Worm (Caenorhabditis elegans): ENCODE measurements around the gene R07B7.2.

Gene R07B7.2

ce11 chrV:12082932-12083331 lies 23.4 kb upstream of the R07B7.2 start, which contains the start of gene R07B7.10:
Gene R07B7.10 (plus strand): TSS chrV:12083216.
- TF ChIP-seq snpc-4 (tag; optimal IDR thresholded peaks at IDR 0.05) (no peak), blmp-1 (tag; optimal IDR thresholded peaks at IDR 0.05; ENCODE audit: insufficient read depth) (no peak), sma-9 (GFP tag; optimal IDR thresholded peaks at IDR 0.05) (peak; percentile 0), sma-9 (tag; optimal IDR thresholded peaks at IDR 0.05) (no peak), crh-2 (tag; optimal IDR thresholded peaks at IDR 0.05) (peak; percentile 12)

DNA sequence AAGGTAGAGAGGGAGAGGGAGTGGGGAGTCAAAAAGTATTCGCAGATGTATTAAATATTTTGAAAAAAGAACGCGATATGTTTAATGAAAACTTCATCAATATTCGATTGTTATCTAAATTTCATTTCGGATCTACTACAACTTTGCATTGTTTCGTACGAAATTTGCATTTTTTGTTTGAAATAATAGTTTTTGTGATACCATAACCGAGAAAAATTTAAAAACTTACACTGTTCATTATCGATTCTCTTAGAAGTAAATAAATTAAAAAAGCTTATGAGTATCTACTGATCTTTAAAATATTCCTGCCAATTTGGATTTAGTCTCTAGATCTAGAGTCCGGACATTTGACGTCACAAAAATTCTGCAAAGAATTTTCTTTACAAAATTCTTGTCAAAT lies 20.7 kb upstream of the R07B7.2 start, which contains the start of gene R07B7.9:
Gene R07B7.9, minus strand, starts transcription at position 101 of the 400 bp plus-strand sequence.
- no peak for TF ChIP-seq sma-3 (GFP tag; optimal IDR thresholded peaks at IDR 0.05)
- no peak for TF ChIP-seq skn-1 (tag; optimal IDR thresholded peaks at IDR 0.05)
- no peak for TF ChIP-seq nhr-6 (tag; optimal IDR thresholded peaks at IDR 0.05)
- TF ChIP-seq lin-39 (tag; optimal IDR thresholded peaks at IDR 0.05): no peak
- no peak for TF ChIP-seq nhr-10 (tag; optimal IDR thresholded peaks at IDR 0.05)
- no peak for TF ChIP-seq crh-2 (tag; optimal IDR thresholded peaks at IDR 0.05)
- TF ChIP-seq nhr-77 (tag; optimal IDR thresholded peaks at IDR 0.05): no peak

DNA sequence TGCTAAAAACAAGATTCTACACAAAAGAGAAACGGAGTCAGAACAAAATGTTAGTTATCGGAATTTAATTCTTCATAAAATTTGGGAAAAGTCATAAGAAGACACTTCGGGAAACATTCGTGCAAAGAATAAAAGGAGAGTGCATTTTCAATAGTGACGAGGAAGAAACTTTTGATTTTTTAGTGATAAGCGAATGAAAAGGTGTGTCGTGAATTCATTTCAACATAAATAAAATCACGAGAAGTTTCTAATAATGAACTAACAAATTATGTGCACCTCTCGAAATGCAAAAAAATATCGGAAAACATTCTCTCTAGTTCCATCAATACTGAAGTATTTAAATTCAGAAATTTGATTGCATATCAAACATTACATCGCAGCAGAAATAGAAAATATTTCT lies 16.4 kb upstream of the R07B7.2 start:
- no peak for TF ChIP-seq zag-1 (tag; optimal IDR thresholded peaks at IDR 0.05)
- no peak for TF ChIP-seq ceh-82 (tag; optimal IDR thresholded peaks at IDR 0.05)
- TF ChIP-seq elt-3 (tag; optimal IDR thresholded peaks at IDR 0.05): no peak
- no peak for TF ChIP-seq nhr-21 (tag; optimal IDR thresholded peaks at IDR 0.05)
- no peak for TF ChIP-seq Y55F3AM.14 (GFP tag; optimal IDR thresholded peaks at IDR 0.05)
- TF ChIP-seq mdl-1 (tag; optimal IDR thresholded peaks at IDR 0.05): no peak
- no peak for TF ChIP-seq nhr-77 (tag; optimal IDR thresholded peaks at IDR 0.05)
- no peak for TF ChIP-seq egl-27 (tag; optimal IDR thresholded peaks at IDR 0.05)
- no peak for TF ChIP-seq R02D3.7 (tag; optimal IDR thresholded peaks at IDR 0.05)
- TF ChIP-seq unc-55 (GFP tag; optimal IDR thresholded peaks at IDR 0.05): no peak
- no peak for TF ChIP-seq ama-1 (optimal IDR thresholded peaks at IDR 0.05)
- TF ChIP-seq skn-1 (tag; optimal IDR thresholded peaks at IDR 0.05): peak; percentile 40
- no peak for TF ChIP-seq ZK546.5 (tag; optimal IDR thresholded peaks at IDR 0.05)
- no peak for TF ChIP-seq nhr-10 (tag; optimal IDR thresholded peaks at IDR 0.05)
- no peak for TF ChIP-seq sma-3 (GFP tag; optimal IDR thresholded peaks at IDR 0.05)
- no peak for TF ChIP-seq nhr-6 (tag; optimal IDR thresholded peaks at IDR 0.05)
- TF ChIP-seq lin-11 (tag; optimal IDR thresholded peaks at IDR 0.05): no peak
- no peak for TF ChIP-seq F13H6.1 (tag; optimal IDR thresholded peaks at IDR 0.05)
- no peak for TF ChIP-seq ztf-11 (tag; optimal IDR thresholded peaks at IDR 0.05)
- TF ChIP-seq nhr-237 (tag; optimal IDR thresholded peaks at IDR 0.05): no peak
- no peak for TF ChIP-seq alr-1 (tag; optimal IDR thresholded peaks at IDR 0.05)
- peak; percentile 56 for TF ChIP-seq fos-1 (tag; optimal IDR thresholded peaks at IDR 0.05)
- TF ChIP-seq gmeb-1 (tag; optimal IDR thresholded peaks at IDR 0.05): peak; percentile 20
- no peak for TF ChIP-seq aly-2 (tag; optimal IDR thresholded peaks at IDR 0.05)
- no peak for TF ChIP-seq sem-4 (tag; optimal IDR thresholded peaks at IDR 0.05)
- TF ChIP-seq ztf-1 (GFP tag; conservative IDR thresholded peaks at IDR 0.05): no peak
- peak; percentile 0 for TF ChIP-seq crh-2 (tag; optimal IDR thresholded peaks at IDR 0.05)
- TF ChIP-seq sma-9 (GFP tag; optimal IDR thresholded peaks at IDR 0.05): no peak
- no peak for TF ChIP-seq sma-9 (tag; optimal IDR thresholded peaks at IDR 0.05)
- TF ChIP-seq unc-39 (tag; optimal IDR thresholded peaks at IDR 0.05): no peak
- TF ChIP-seq lin-39 (tag; optimal IDR thresholded peaks at IDR 0.05): no peak
- TF ChIP-seq blmp-1 (tag; optimal IDR thresholded peaks at IDR 0.05; ENCODE audit: insufficient read depth): no peak

- no peak for TF ChIP-seq lin-11 (tag; optimal IDR thresholded peaks at IDR 0.05)
These were observed 15.3 kb upstream of the R07B7.2 start, which contains the start of gene R07B7.6 for ce11 chrV:12074886-12075285. Gene R07B7.6 (minus strand): TSS chrV:12074986.

DNA sequence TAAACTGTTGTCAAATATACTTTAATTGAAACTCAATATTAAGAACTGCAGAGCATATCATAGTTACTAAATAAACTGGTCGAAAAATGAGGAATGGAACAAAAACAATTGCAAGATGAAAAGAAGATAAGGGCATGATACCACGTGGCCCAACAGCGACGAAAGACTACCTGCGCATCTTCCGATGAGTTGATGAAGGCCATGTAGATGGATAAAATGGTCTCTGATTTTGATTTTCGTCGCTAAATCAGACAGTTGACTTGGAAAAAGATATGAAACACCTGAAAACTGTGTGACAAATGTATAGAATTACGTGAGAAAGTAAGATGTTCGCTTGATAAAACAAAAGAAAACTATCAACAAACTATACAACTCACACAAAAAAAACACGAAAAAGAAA lies 11.9 kb upstream of the R07B7.2 start:
- TF ChIP-seq ceh-16 (tag; optimal IDR thresholded peaks at IDR 0.05) (no peak), ceh-82 (tag; optimal IDR thresholded peaks at IDR 0.05) (no peak), ztf-11 (tag; optimal IDR thresholded peaks at IDR 0.05) (no peak), nhr-23 (tag; optimal IDR thresholded peaks at IDR 0.05) (no peak), C34F6.9 (tag; optimal IDR thresholded peaks at IDR 0.05) (no peak), ama-1 (optimal IDR thresholded peaks at IDR 0.05) (no peak), peb-1 (tag; optimal IDR thresholded peaks at IDR 0.05) (no peak), unc-55 (GFP tag; optimal IDR thresholded peaks at IDR 0.05) (no peak), mab-5 (tag; optimal IDR thresholded peaks at IDR 0.05) (no peak), F13H6.1 (tag; optimal IDR thresholded peaks at IDR 0.05) (no peak), nhr-12 (tag; optimal IDR thresholded peaks at IDR 0.05) (no peak), ZK546.5 (tag; optimal IDR thresholded peaks at IDR 0.05) (no peak), zag-1 (tag; optimal IDR thresholded peaks at IDR 0.05) (no peak), ztf-1 (GFP tag; conservative IDR thresholded peaks at IDR 0.05) (no peak), nhr-25 (tag; optimal IDR thresholded peaks at IDR 0.05) (peak; percentile 44), R02D3.7 (tag; optimal IDR thresholded peaks at IDR 0.05) (no peak), ztf-4 (tag; optimal IDR thresholded peaks at IDR 0.05) (no peak), nhr-237 (tag; optimal IDR thresholded peaks at IDR 0.05) (no peak), mdl-1 (tag; optimal IDR thresholded peaks at IDR 0.05) (peak; percentile 27 to 34), lin-11 (tag; optimal IDR thresholded peaks at IDR 0.05) (no peak), skn-1 (tag; optimal IDR thresholded peaks at IDR 0.05) (no peak), crh-2 (tag; optimal IDR thresholded peaks at IDR 0.05) (peak; percentile 43), nhr-11 (tag; optimal IDR thresholded peaks at IDR 0.05) (no peak), gmeb-1 (tag; optimal IDR thresholded peaks at IDR 0.05) (no peak), snpc-4 (tag; optimal IDR thresholded peaks at IDR 0.05) (no peak), sma-9 (GFP tag; optimal IDR thresholded peaks at IDR 0.05) (peak; percentile 60), sma-9 (tag; optimal IDR thresholded peaks at IDR 0.05) (no peak), sma-3 (GFP tag; optimal IDR thresholded peaks at IDR 0.05) (peak; percentile 29), aly-2 (tag; optimal IDR thresholded peaks at IDR 0.05) (no peak), nhr-21 (tag; optimal IDR thresholded peaks at IDR 0.05) (peak; percentile 54), sem-4 (tag; optimal IDR thresholded peaks at IDR 0.05) (no peak), nhr-10 (tag; optimal IDR thresholded peaks at IDR 0.05) (no peak), blmp-1 (tag; optimal IDR thresholded peaks at IDR 0.05; ENCODE audit: insufficient read depth) (peak; percentile 43)
